Fruit fly (Drosophila melanogaster) whole organism, embryonic: Measurements from ENCODE around the gene Sec10.
A peak's percentile ranks its signal among the peaks of the same experiment; 100 is the strongest.

Experiments
- Aef1 ChIP-seq: fragments of 200-800 bp; sonication (Bioruptor generic); IDR thresholded peaks from 3 replicates; pipeline ENCODE4 v1.3.6; 2022; ENCODE audit warnings: missing biosample characterization, missing genetic modification characterization
- Awh ChIP-seq: fragments of 200-800 bp; sonication (Bioruptor generic); IDR thresholded peaks from 2 replicates; pipeline ENCODE4, ENCODE4 v1.3.6; 2022; ENCODE audit warnings: missing biosample characterization, missing genetic modification characterization
- Bdp1 ChIP-seq: fragments of 200-800 bp; sonication (Bioruptor generic); optimal IDR thresholded peaks from 3 replicates; lab custom pipeline; 2016; ENCODE audit warnings: missing biosample characterization, missing genetic modification characterization
- CG10147 ChIP-seq: fragments of 200-800 bp; sonication (Bioruptor generic); optimal IDR thresholded peaks from 2 replicates; lab custom pipeline; 2019; ENCODE audit warnings: missing biosample characterization, mild to moderate bottlenecking, missing genetic modification characterization, moderate library complexity
- CG12155 ChIP-seq: fragments of 200-800 bp; sonication (Bioruptor generic); optimal IDR thresholded peaks from 3 replicates; lab custom pipeline; 2016; ENCODE audit warnings: missing biosample characterization, missing genetic modification characterization
- CG12236 ChIP-seq: fragments of 200-800 bp; sonication (Bioruptor generic); optimal IDR thresholded peaks from 2 replicates; lab custom pipeline; 2016; ENCODE audit warnings: missing biosample characterization, missing genetic modification characterization
- CG13287 ChIP-seq: fragments of 200-800 bp; sonication (Bioruptor generic); IDR thresholded peaks from 2 replicates; pipeline ENCODE4 v1.3.6; 2022; ENCODE audit warnings: missing biosample characterization, missing genetic modification characterization; ENCODE audit not compliant: partially characterized antibody
- CG13424 ChIP-seq: fragments of 200-800 bp; sonication (Bioruptor generic); optimal IDR thresholded peaks from 2 replicates; lab custom pipeline; 2019; ENCODE audit warnings: missing biosample characterization, mild to moderate bottlenecking, missing genetic modification characterization, moderate library complexity
- CG15073 ChIP-seq: fragments of 200-800 bp; sonication (Bioruptor generic); optimal IDR thresholded peaks from 2 replicates; lab custom pipeline; 2016; ENCODE audit warnings: missing biosample characterization, missing genetic modification characterization
- CG15601 ChIP-seq: fragments of 200-800 bp; sonication (Bioruptor generic); optimal IDR thresholded peaks from 3 replicates; lab custom pipeline; 2019; ENCODE audit warnings: missing biosample characterization, mild to moderate bottlenecking, missing genetic modification characterization, moderate library complexity
- CG16813 ChIP-seq: fragments of 200-800 bp; sonication (Bioruptor generic); IDR thresholded peaks from 3 replicates; pipeline ENCODE4 v1.3.6; 2022; ENCODE audit warnings: missing biosample characterization, missing genetic modification characterization; ENCODE audit not compliant: partially characterized antibody
- CG1792 ChIP-seq: fragments of 200-800 bp; sonication (Bioruptor generic); optimal IDR thresholded peaks from 2 replicates; lab custom pipeline; 2016; ENCODE audit warnings: missing biosample characterization, missing genetic modification characterization
- CG18476 ChIP-seq: fragments of 200-800 bp; sonication (Bioruptor generic); optimal IDR thresholded peaks from 2 replicates; lab custom pipeline; 2016; ENCODE audit warnings: missing biosample characterization, mild to moderate bottlenecking, missing genetic modification characterization
- CG2120 ChIP-seq: fragments of 200-800 bp; sonication (Bioruptor generic); optimal IDR thresholded peaks from 3 replicates; lab custom pipeline; 2016; ENCODE audit warnings: missing biosample characterization, missing genetic modification characterization
- CG2129 ChIP-seq: fragments of 200-800 bp; sonication (Bioruptor generic); IDR thresholded peaks from 2 replicates; pipeline ENCODE4 v1.3.6; 2022; ENCODE audit warnings: missing biosample characterization, missing genetic modification characterization; ENCODE audit not compliant: partially characterized antibody
- CG2889 ChIP-seq: fragments of 200-800 bp; sonication (Bioruptor generic); IDR thresholded peaks from 3 replicates; pipeline ENCODE4 v1.3.6; 2022; ENCODE audit warnings: missing biosample characterization, missing genetic modification characterization
- CG31441 ChIP-seq: fragments of 200-800 bp; sonication (Bioruptor generic); IDR thresholded peaks from 2 replicates; pipeline ENCODE4 v1.3.6; 2022; ENCODE audit warnings: missing biosample characterization, missing genetic modification characterization
- CG32767 ChIP-seq: fragments of 200-800 bp; sonication (Bioruptor generic); IDR thresholded peaks from 2 replicates; pipeline ENCODE4 v1.3.6; 2022; ENCODE audit warnings: missing biosample characterization, missing genetic modification characterization
- CG34376 ChIP-seq: fragments of 200-800 bp; sonication (Bioruptor generic); optimal IDR thresholded peaks from 2 replicates; lab custom pipeline; 2018; ENCODE audit warnings: missing biosample characterization, mild to moderate bottlenecking, missing genetic modification characterization
- CG7357 ChIP-seq: fragments of 200-800 bp; sonication (Bioruptor generic); IDR thresholded peaks from 3 replicates; pipeline ENCODE4 v1.3.6; 2022; ENCODE audit warnings: missing biosample characterization, missing genetic modification characterization
- CG8388 ChIP-seq: fragments of 200-800 bp; sonication (Bioruptor generic); optimal IDR thresholded peaks from 2 replicates; lab custom pipeline; 2019; ENCODE audit warnings: missing biosample characterization, mild to moderate bottlenecking, missing genetic modification characterization, moderate library complexity
- CG8478 ChIP-seq: fragments of >200 bp; optimal IDR thresholded peaks from 2 replicates; lab custom pipeline; 2018
- CHES-1-like ChIP-seq: fragments of 200-800 bp; sonication (Bioruptor generic); optimal IDR thresholded peaks from 2 replicates; lab custom pipeline; 2016; ENCODE audit warnings: missing biosample characterization, missing genetic modification characterization
- CkIIα-i1 ChIP-seq: fragments of 200-800 bp; sonication (Bioruptor generic); IDR thresholded peaks from 2 replicates; pipeline ENCODE4 v1.3.6; 2022; ENCODE audit warnings: missing biosample characterization, missing genetic modification characterization
- Dad ChIP-seq: fragments of 200-800 bp; sonication (Bioruptor generic); optimal IDR thresholded peaks from 3 replicates; lab custom pipeline; 2016; ENCODE audit warnings: missing biosample characterization, missing genetic modification characterization
- Hmr ChIP-seq: fragments of 200-800 bp; sonication (Bioruptor generic); optimal IDR thresholded peaks from 3 replicates; lab custom pipeline; 2017; ENCODE audit warnings: mild to moderate bottlenecking, missing biosample characterization, missing genetic modification reagents, missing genetic modification characterization
- Hr51 ChIP-seq, 2 experiments: fragments of 200-800 bp; sonication (Bioruptor generic); optimal IDR thresholded peaks; 2 replicates in 1 of 2; 3 replicates in 1 of 2; lab custom pipeline; 2016 to 2018; ENCODE audit warnings: missing biosample characterization in 2 of 2, missing genetic modification characterization in 2 of 2, mild to moderate bottlenecking in 1 of 2, moderate library complexity in 1 of 2
- Lhr ChIP-seq: fragments of 200-800 bp; sonication (Bioruptor generic); optimal IDR thresholded peaks from 3 replicates; lab custom pipeline; 2017; ENCODE audit warnings: mild to moderate bottlenecking, missing biosample characterization, missing genetic modification reagents, missing genetic modification characterization
- Myb ChIP-seq: fragments of 200-800 bp; sonication (Bioruptor generic); optimal IDR thresholded peaks from 2 replicates; lab custom pipeline; 2016; ENCODE audit warnings: missing biosample characterization, missing genetic modification characterization
- Neu2 ChIP-seq: fragments of 200-800 bp; sonication (Bioruptor generic); optimal IDR thresholded peaks from 3 replicates; lab custom pipeline; 2016; ENCODE audit warnings: missing biosample characterization, missing genetic modification characterization, borderline replicate concordance
- Sox100B ChIP-seq: fragments of 200-800 bp; sonication (Bioruptor generic); optimal IDR thresholded peaks from 3 replicates; lab custom pipeline; 2018; ENCODE audit warnings: missing biosample characterization, mild to moderate bottlenecking, missing genetic modification characterization
- Sox102F ChIP-seq: fragments of 200-800 bp; sonication (Bioruptor generic); optimal IDR thresholded peaks from 2 replicates; lab custom pipeline; 2018; ENCODE audit warnings: missing biosample characterization, mild to moderate bottlenecking, missing genetic modification characterization, moderate library complexity
- TFAM ChIP-seq: fragments of 200-800 bp; sonication (Bioruptor generic); optimal IDR thresholded peaks from 2 replicates; lab custom pipeline; 2017; ENCODE audit warnings: missing biosample characterization, missing genetic modification characterization, inconsistent platforms
- aop ChIP-seq: fragments of 200-800 bp; sonication (Bioruptor generic); IDR thresholded peaks from 2 replicates; pipeline ENCODE4 v1.3.6; 2022; ENCODE audit warnings: missing biosample characterization, missing genetic modification characterization
- bbx ChIP-seq: fragments of 200-800 bp; sonication (Bioruptor generic); IDR thresholded peaks from 2 replicates; pipeline ENCODE4 v1.3.6; 2022; ENCODE audit warnings: missing biosample characterization, missing genetic modification characterization; ENCODE audit not compliant: partially characterized antibody
- bigmax ChIP-seq: fragments of 200-800 bp; sonication (Bioruptor generic); optimal IDR thresholded peaks from 2 replicates; lab custom pipeline; 2018; ENCODE audit warnings: missing biosample characterization, mild to moderate bottlenecking, missing genetic modification characterization
- chn ChIP-seq: fragments of 200-800 bp; sonication (Bioruptor generic); optimal IDR thresholded peaks from 2 replicates; lab custom pipeline; 2016; ENCODE audit warnings: missing biosample characterization, missing genetic modification characterization
- ftz-f1 ChIP-seq: fragments of 200-800 bp; sonication (Bioruptor generic); optimal IDR thresholded peaks from 2 replicates; lab custom pipeline; 2016; ENCODE audit warnings: missing biosample characterization, missing genetic modification characterization
- inv ChIP-seq: fragments of 200-800 bp; sonication (Bioruptor generic); IDR thresholded peaks from 2 replicates; pipeline ENCODE4 v1.3.6; 2022; ENCODE audit warnings: missing biosample characterization, missing genetic modification characterization; ENCODE audit not compliant: partially characterized antibody
- jing ChIP-seq: fragments of 200-800 bp; sonication (Bioruptor generic); optimal IDR thresholded peaks from 2 replicates; lab custom pipeline; 2018; ENCODE audit warnings: missing biosample characterization, mild to moderate bottlenecking, missing genetic modification characterization
- odd ChIP-seq: fragments of 200-800 bp; sonication (Bioruptor generic); optimal IDR thresholded peaks from 2 replicates; lab custom pipeline; 2017; ENCODE audit warnings: missing biosample characterization, mild to moderate bottlenecking, missing genetic modification characterization
- sd ChIP-seq: fragments of 200-800 bp; sonication (Bioruptor generic); optimal IDR thresholded peaks from 3 replicates; lab custom pipeline; 2018; ENCODE audit warnings: missing biosample characterization, mild to moderate bottlenecking, missing genetic modification characterization, moderate library complexity
- sisA ChIP-seq: fragments of 200-800 bp; sonication (Bioruptor generic); IDR thresholded peaks from 2 replicates; pipeline ENCODE4 v1.3.6; 2022; ENCODE audit warnings: missing biosample characterization, missing genetic modification characterization
- sna ChIP-seq: fragments of 200-800 bp; sonication (Bioruptor generic); IDR thresholded peaks from 2 replicates; pipeline ENCODE4 v1.3.6; 2022; ENCODE audit warnings: missing biosample characterization, missing genetic modification characterization; ENCODE audit not compliant: partially characterized antibody
- sob ChIP-seq: fragments of 200-800 bp; sonication (Bioruptor generic); IDR thresholded peaks from 2 replicates; pipeline ENCODE4 v1.3.6; 2022; ENCODE audit warnings: missing biosample characterization, missing genetic modification characterization
- ssp ChIP-seq: fragments of 200-800 bp; sonication (Bioruptor generic); IDR thresholded peaks from 2 replicates; pipeline ENCODE4 v1.3.6; 2022; ENCODE audit warnings: missing biosample characterization, missing genetic modification characterization
- tin ChIP-seq: fragments of 200-800 bp; sonication (Bioruptor generic); optimal IDR thresholded peaks from 3 replicates; lab custom pipeline; 2016; ENCODE audit warnings: missing biosample characterization, missing genetic modification characterization
- ttk ChIP-seq: fragments of 200-800 bp; sonication (Bioruptor generic); IDR thresholded peaks from 2 replicates; pipeline ENCODE4 v2.1.2; 2022; ENCODE audit warnings: missing biosample characterization, missing genetic modification characterization
- tx ChIP-seq: fragments of 200-800 bp; sonication (Bioruptor generic); optimal IDR thresholded peaks from 2 replicates; lab custom pipeline; 2016; ENCODE audit warnings: missing biosample characterization, missing genetic modification characterization
- vnd ChIP-seq: fragments of 200-800 bp; sonication (Bioruptor generic); IDR thresholded peaks from 3 replicates; pipeline ENCODE4 v1.3.6; 2022; ENCODE audit warnings: missing biosample characterization, missing genetic modification characterization; ENCODE audit not compliant: partially characterized antibody
- vvl ChIP-seq: fragments of 200-800 bp; sonication (Bioruptor generic); IDR thresholded peaks from 2 replicates; pipeline ENCODE4 v1.3.6; 2022; ENCODE audit warnings: missing biosample characterization, missing genetic modification characterization

Sec10 gene

DNA sequence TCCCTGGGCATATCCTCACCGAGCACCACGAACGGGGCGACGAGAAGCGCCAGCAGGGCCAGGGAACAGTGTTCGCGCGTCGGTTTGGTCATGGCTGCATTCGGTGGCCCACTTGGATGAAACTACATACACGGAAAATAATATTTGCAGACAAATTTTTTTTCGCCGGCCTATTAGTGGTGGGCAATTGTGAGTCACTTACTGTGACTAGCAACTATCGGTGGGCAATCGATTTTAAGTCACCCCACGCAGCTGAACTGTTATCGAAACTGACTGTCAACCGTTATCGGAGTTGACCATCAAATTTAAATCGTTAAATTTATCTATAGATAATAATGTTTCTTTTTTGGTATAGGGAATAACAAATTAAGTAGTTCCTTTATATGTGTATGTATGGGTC is 34.7 kb downstream of the Sec10 start, which contains the start of gene CG5510 (continued):
- TF ChIP-seq CG16813 (GFP tag; lab: Robert Waterston, UW) (peak; percentile 98), CG2120 (peak; percentile 78), CG12236 (GFP tag; lab: Kevin White, UChicago) (no peak), CG7357 (GFP tag; lab: Robert Waterston, UW) (0 out of 3 replicates have a peak, but pooled peaks have one; percentile 32), aop (GFP tag; lab: Robert Waterston, UW) (no peak), CG15601 (tag; lab: Kevin White, UChicago) (peak; percentile 97), bbx (GFP tag; lab: Robert Waterston, UW) (peak; percentile 98), odd (no peak), Sox102F (GFP tag; lab: Kevin White, UChicago) (no peak), Aef1 (peak; percentile 57; the same call in 2 of the 3 replicates), Bdp1 (GFP tag; lab: Kevin White, UChicago) (peak; percentile 12), Hmr (peak; percentile 62), chn (GFP tag; lab: Kevin White, UChicago) (peak; percentile 62), CG10147 (GFP tag; lab: Kevin White, UChicago) (peak; percentile 31), sisA (peak; percentile 59), vnd (peak; percentile 97), CG34376 (peak; percentile 22), CHES-1-like (GFP tag; lab: Kevin White, UChicago) (peak; percentile 70), CG8478 (lab: Kevin White, UChicago) (no peak), Neu2 (GFP tag; lab: Kevin White, UChicago) (no peak), tin (GFP tag; lab: Kevin White, UChicago) (peak; percentile 66), ftz-f1 (peak; percentile 92), CG2129 (GFP tag; lab: Robert Waterston, UW) (peak; percentile 86), CG12155 (GFP tag; lab: Kevin White, UChicago) (peak; percentile 28), inv (peak; percentile 95), CG2889 (GFP tag; lab: Robert Waterston, UW) (0 out of 3 replicates have a peak, but pooled peaks have one; percentile 32), TFAM (GFP tag; lab: Kevin White, UChicago) (no peak), CG31441 (GFP tag; lab: Robert Waterston, UW) (peak; percentile 91), Lhr (GFP tag; lab: Kevin White, UChicago) (peak; percentile 51), Dad (GFP tag; lab: Kevin White, UChicago) (peak; percentile 69), CkIIα-i1 (no peak), sna (GFP tag; lab: Robert Waterston, UW) (peak; percentile 99), jing (no peak), bigmax (no peak), Awh (no peak), CG13424 (tag; lab: Kevin White, UChicago) (peak; percentile 39), CG18476 (GFP tag; lab: Kevin White, UChicago) (peak; percentile 33), Hr51 (GFP tag; optimal IDR thresholded peaks at IDR 0.05; lab: Kevin White, UChicago) (peak in 1 of 2 experiments; percentile 56), tx (GFP tag; lab: Kevin White, UChicago) (peak; percentile 48), ttk (GFP tag; lab: Robert Waterston, UW) (no peak), CG8388 (GFP tag; lab: Kevin White, UChicago) (peak; percentile 28), ssp (GFP tag; lab: Robert Waterston, UW) (peak; percentile 24; the same call in 1 of the 2 replicates), CG15073 (GFP tag; lab: Kevin White, UChicago) (no peak), CG1792 (peak; percentile 52), CG32767 (no peak), CG13287 (GFP tag; lab: Robert Waterston, UW) (peak; percentile 99), Sox100B (GFP tag; lab: Kevin White, UChicago) (no peak), vvl (GFP tag; lab: Robert Waterston, UW) (peak; percentile 73), sd (tag; lab: Kevin White, UChicago) (peak; percentile 32), sob (GFP tag; lab: Robert Waterston, UW) (peak; percentile 58), Myb (GFP tag; lab: Kevin White, UChicago) (peak; percentile 97)
